Worm (Caenorhabditis elegans) whole organism, L2 larva: ENCODE results near the gene M01H9.10.

ENCODE experiments used
- ceh-16 ChIP-seq: fragments of 150-350 bp; optimal IDR thresholded peaks from 2 replicates; lab custom pipeline; 2014; ENCODE audit warnings: missing biosample characterization, missing genetic modification characterization
- unc-39 ChIP-seq: fragments of 150-350 bp; optimal IDR thresholded peaks from 2 replicates; lab custom pipeline; 2014; ENCODE audit warnings: missing biosample characterization, missing genetic modification characterization
- ztf-11 ChIP-seq: sonication (generic microtip); optimal IDR thresholded peaks from 2 replicates; lab custom pipeline; 2017; ENCODE audit warnings: missing biosample characterization, missing genetic modification characterization

DNA sequence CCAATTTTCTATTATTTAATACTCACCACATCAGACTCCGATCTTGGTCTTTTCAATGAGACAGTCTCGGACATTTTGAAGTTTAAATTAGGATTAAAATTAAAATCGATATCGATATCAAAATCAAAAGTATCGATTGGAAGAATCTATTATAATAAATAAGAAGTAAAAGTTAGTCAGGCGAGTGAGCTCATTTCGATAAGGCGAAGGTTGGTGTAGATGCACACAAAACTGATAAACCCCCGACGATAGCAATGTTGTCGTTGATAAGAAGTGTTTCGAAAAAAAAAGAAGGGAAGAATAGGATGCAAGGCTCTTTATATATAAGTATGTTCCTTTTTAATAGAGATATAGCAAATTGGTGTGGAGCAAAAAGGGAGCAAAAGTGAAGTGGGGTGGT lies 2.6 kb upstream of the M01H9.10 start, which contains the start of gene M01H9.4:
- TF ChIP-seq ceh-16 = no peak
- TF ChIP-seq ztf-11 (tag; lab: Kevin White, UChicago) = no peak
- TF ChIP-seq unc-39 (tag; lab: Kevin White, UChicago) = no peak
